Worm (Caenorhabditis elegans): Measurements from ENCODE around the gene B0252.1.

Gene B0252.1

ce11 chrII:6968191-6968675, 48.8 kb downstream of the B0252.1 start:
- TF ChIP-seq elt-3 (tag; optimal IDR thresholded peaks at IDR 0.05), result peak in 1 of 3 experiments; percentile 25
- TF ChIP-seq nhr-11 (tag; optimal IDR thresholded peaks at IDR 0.05), result no peak
- TF ChIP-seq mml-1 (tag; optimal IDR thresholded peaks at IDR 0.05), result no peak
- no peak for TF ChIP-seq nhr-12 (tag; optimal IDR thresholded peaks at IDR 0.05)
- TF ChIP-seq ceh-16 (tag; optimal IDR thresholded peaks at IDR 0.05), result no peak
- peak; percentile 65 for TF ChIP-seq lin-15B (tag; optimal IDR thresholded peaks at IDR 0.05)
- no peak for TF ChIP-seq aly-2 (tag; optimal IDR thresholded peaks at IDR 0.05)
- TF ChIP-seq lsy-12 (tag; optimal IDR thresholded peaks at IDR 0.05), result peak; percentile 72
- peak; percentile 97 for TF ChIP-seq ama-1 (optimal IDR thresholded peaks at IDR 0.05)
- peak; percentile 3 for TF ChIP-seq jun-1 (tag; optimal IDR thresholded peaks at IDR 0.05)
- peak; percentile 39 for TF ChIP-seq pha-4 (tag; optimal IDR thresholded peaks at IDR 0.05)
- TF ChIP-seq eor-1 (tag; optimal IDR thresholded peaks at IDR 0.05), result no peak
- TF ChIP-seq ceh-9 (tag; optimal IDR thresholded peaks at IDR 0.05), result no peak
- peak; percentile 48 for TF ChIP-seq ceh-82 (tag; optimal IDR thresholded peaks at IDR 0.05)
- TF ChIP-seq ZK546.5 (tag; optimal IDR thresholded peaks at IDR 0.05), result no peak
- peak; percentile 49 for TF ChIP-seq nhr-23 (tag; optimal IDR thresholded peaks at IDR 0.05)
- TF ChIP-seq mdl-1 (tag; optimal IDR thresholded peaks at IDR 0.05), result no peak
- no peak for TF ChIP-seq fkh-2 (tag; optimal IDR thresholded peaks at IDR 0.05)
- TF ChIP-seq egl-27 (tag; optimal IDR thresholded peaks at IDR 0.05), result no peak
- peak; percentile 99 for TF ChIP-seq snpc-4 (tag; optimal IDR thresholded peaks at IDR 0.05)
- TF ChIP-seq lin-39 (tag; optimal IDR thresholded peaks at IDR 0.05), result peak; percentile 81
- TF ChIP-seq nhr-67 (tag; optimal IDR thresholded peaks at IDR 0.05), result no peak
- peak; percentile 48 for TF ChIP-seq tbx-2 (tag; optimal IDR thresholded peaks at IDR 0.05)
- TF ChIP-seq nhr-25 (tag; optimal IDR thresholded peaks at IDR 0.05), result peak; percentile 67
- no peak for TF ChIP-seq unc-39 (tag; optimal IDR thresholded peaks at IDR 0.05)
- TF ChIP-seq elt-2 (tag; optimal IDR thresholded peaks at IDR 0.05), result peak; percentile 23
- TF ChIP-seq ceh-28 (tag; optimal IDR thresholded peaks at IDR 0.05), result peak; percentile 61
- peak; percentile 66 for TF ChIP-seq nfya-1 (tag; optimal IDR thresholded peaks at IDR 0.05; ENCODE audit: insufficient read depth)
- peak; percentile 62 for TF ChIP-seq nhr-43 (tag; optimal IDR thresholded peaks at IDR 0.05; ENCODE audit: poor library complexity, severe bottlenecking)
- TF ChIP-seq ztf-4 (tag; optimal IDR thresholded peaks at IDR 0.05), result no peak
- TF ChIP-seq hmg-11 (tag; optimal IDR thresholded peaks at IDR 0.05), result peak; percentile 5
- peak; percentile 73 for TF ChIP-seq nhr-77 (tag; optimal IDR thresholded peaks at IDR 0.05)
- peak; percentile 44 for TF ChIP-seq pqm-1 (tag; optimal IDR thresholded peaks at IDR 0.05)
- no peak for TF ChIP-seq nhr-28 (tag; optimal IDR thresholded peaks at IDR 0.05)
- TF ChIP-seq fos-1 (tag; optimal IDR thresholded peaks at IDR 0.05), result no peak
- TF ChIP-seq daf-12 (tag; optimal IDR thresholded peaks at IDR 0.05), result peak; percentile 5
- TF ChIP-seq R02D3.7 (tag; optimal IDR thresholded peaks at IDR 0.05), result peak; percentile 83
- no peak for TF ChIP-seq sea-2 (GFP tag; optimal IDR thresholded peaks at IDR 0.05)
- TF ChIP-seq zag-1 (tag; optimal IDR thresholded peaks at IDR 0.05), result no peak

- TF ChIP-seq daf-12 (tag; optimal IDR thresholded peaks at IDR 0.05), result no peak
- no peak for TF ChIP-seq eor-1 (tag; optimal IDR thresholded peaks at IDR 0.05)
- TF ChIP-seq ceh-9 (tag; optimal IDR thresholded peaks at IDR 0.05), result no peak
- no peak for TF ChIP-seq tbx-2 (tag; optimal IDR thresholded peaks at IDR 0.05)
- TF ChIP-seq lin-39 (tag; optimal IDR thresholded peaks at IDR 0.05), result no peak
- no peak for TF ChIP-seq skn-1 (tag; optimal IDR thresholded peaks at IDR 0.05)
- TF ChIP-seq ceh-28 (tag; optimal IDR thresholded peaks at IDR 0.05), result no peak
- no peak for TF ChIP-seq elt-1 (tag; optimal IDR thresholded peaks at IDR 0.05)
- TF ChIP-seq nhr-28 (tag; optimal IDR thresholded peaks at IDR 0.05), result no peak
- no peak for TF ChIP-seq egl-5 (tag; optimal IDR thresholded peaks at IDR 0.05)
- no peak for TF ChIP-seq pqm-1 (tag; optimal IDR thresholded peaks at IDR 0.05)
- TF ChIP-seq nhr-43 (tag; optimal IDR thresholded peaks at IDR 0.05; ENCODE audit: poor library complexity, severe bottlenecking), result no peak
- TF ChIP-seq elt-2 (tag; optimal IDR thresholded peaks at IDR 0.05), result no peak
- TF ChIP-seq ztf-11 (tag; optimal IDR thresholded peaks at IDR 0.05), result no peak
- no peak for TF ChIP-seq lsy-12 (tag; optimal IDR thresholded peaks at IDR 0.05)
- TF ChIP-seq nhr-67 (tag; optimal IDR thresholded peaks at IDR 0.05), result no peak
- TF ChIP-seq R02D3.7 (tag; optimal IDR thresholded peaks at IDR 0.05), result no peak
- no peak for TF ChIP-seq ama-1 (optimal IDR thresholded peaks at IDR 0.05)
- TF ChIP-seq pha-4 (tag; optimal IDR thresholded peaks at IDR 0.05), result no peak
- no peak for TF ChIP-seq nhr-77 (tag; optimal IDR thresholded peaks at IDR 0.05)
Measured at ce11 chrII:6970515-6970914, 51.0 kb downstream of the B0252.1 start, which contains the start of gene C15F1.5. TSS of gene C15F1.5 (minus strand) at chrII:6970615.
